Fruit fly (Drosophila melanogaster) whole organism, embryonic: Measurements from ENCODE around the gene Cyp4d21.
A peak's percentile ranks its signal among the peaks of the same experiment; 100 is the strongest.

Experiments
- Aef1 ChIP-seq: fragments of 200-800 bp; sonication (Bioruptor generic); IDR thresholded peaks from 3 replicates; pipeline ENCODE4 v1.3.6; 2022; ENCODE audit warnings: missing biosample characterization, missing genetic modification characterization
- Atf-2 ChIP-seq: fragments of 200-800 bp; sonication (Bioruptor generic); optimal IDR thresholded peaks from 2 replicates; lab custom pipeline; 2016; ENCODE audit warnings: missing biosample characterization, missing genetic modification characterization
- CG10654 ChIP-seq: fragments of 200-800 bp; sonication (Bioruptor generic); optimal IDR thresholded peaks from 2 replicates; lab custom pipeline; 2016; ENCODE audit warnings: missing biosample characterization, missing genetic modification characterization
- CG11093 ChIP-seq: fragments of 200-800 bp; sonication (Bioruptor generic); IDR thresholded peaks from 3 replicates; pipeline ENCODE4 v1.3.6; 2022; ENCODE audit warnings: missing biosample characterization, missing genetic modification characterization
- CG11723 ChIP-seq: fragments of 200-800 bp; sonication (Bioruptor generic); optimal IDR thresholded peaks from 2 replicates; lab custom pipeline; 2017; ENCODE audit warnings: missing biosample characterization, mild to moderate bottlenecking, missing genetic modification characterization
- CG12155 ChIP-seq: fragments of 200-800 bp; sonication (Bioruptor generic); optimal IDR thresholded peaks from 3 replicates; lab custom pipeline; 2016; ENCODE audit warnings: missing biosample characterization, missing genetic modification characterization
- CG14441 ChIP-seq: fragments of 200-800 bp; sonication (Bioruptor generic); IDR thresholded peaks from 2 replicates; pipeline ENCODE4 v1.3.6; 2022; ENCODE audit warnings: missing biosample characterization, missing genetic modification characterization
- CG14965 ChIP-seq: fragments of 200-800 bp; sonication (Bioruptor generic); optimal IDR thresholded peaks from 2 replicates; lab custom pipeline; 2016; ENCODE audit warnings: missing biosample characterization, missing genetic modification characterization, borderline replicate concordance
- CG15269 ChIP-seq: fragments of 200-800 bp; sonication (Bioruptor generic); optimal IDR thresholded peaks from 2 replicates; lab custom pipeline; 2018; ENCODE audit warnings: missing biosample characterization, mild to moderate bottlenecking, missing genetic modification characterization, moderate library complexity
- CG16813 ChIP-seq: fragments of 200-800 bp; sonication (Bioruptor generic); IDR thresholded peaks from 3 replicates; pipeline ENCODE4 v1.3.6; 2022; ENCODE audit warnings: missing biosample characterization, missing genetic modification characterization; ENCODE audit not compliant: partially characterized antibody
- CG1792 ChIP-seq: fragments of 200-800 bp; sonication (Bioruptor generic); optimal IDR thresholded peaks from 2 replicates; lab custom pipeline; 2016; ENCODE audit warnings: missing biosample characterization, missing genetic modification characterization
- CG18599 ChIP-seq: fragments of 200-800 bp; sonication (Bioruptor generic); optimal IDR thresholded peaks from 3 replicates; lab custom pipeline; 2017; ENCODE audit warnings: missing biosample characterization, missing genetic modification characterization, mild to moderate bottlenecking, moderate library complexity, missing genetic modification reagents
- CG43689 ChIP-seq: fragments of 200-800 bp; sonication (Bioruptor generic); IDR thresholded peaks from 2 replicates; pipeline ENCODE4 v1.3.6; 2022; ENCODE audit warnings: missing biosample characterization, missing genetic modification characterization
- CG5245 ChIP-seq: fragments of 200-800 bp; sonication (Bioruptor generic); optimal IDR thresholded peaks from 3 replicates; lab custom pipeline; 2016; ENCODE audit warnings: missing biosample characterization, missing genetic modification characterization
- Dip2 ChIP-seq: fragments of 200-800 bp; sonication (Bioruptor generic); IDR thresholded peaks from 2 replicates; pipeline ENCODE4 v1.3.6; 2022; ENCODE audit warnings: missing biosample characterization, missing genetic modification characterization
- Elba2 ChIP-seq: fragments of 200-800 bp; sonication (Bioruptor generic); optimal IDR thresholded peaks from 3 replicates; lab custom pipeline; 2016; ENCODE audit warnings: missing biosample characterization, missing genetic modification characterization
- GATAe ChIP-seq: fragments of 200-800 bp; sonication (Bioruptor generic); conservative IDR thresholded peaks from 2 replicates; pipeline ENCODE4 v1.3.6; 2022; ENCODE audit warnings: missing biosample characterization, missing genetic modification characterization
- HLH4C ChIP-seq: fragments of 200-800 bp; sonication (Bioruptor generic); IDR thresholded peaks from 3 replicates; pipeline ENCODE4 v1.3.6; 2022; ENCODE audit warnings: missing biosample characterization, missing genetic modification characterization; ENCODE audit not compliant: partially characterized antibody
- HLHmδ ChIP-seq: fragments of 200-800 bp; sonication (Bioruptor generic); optimal IDR thresholded peaks from 2 replicates; lab custom pipeline; 2018; ENCODE audit warnings: missing biosample characterization, mild to moderate bottlenecking, missing genetic modification characterization, moderate library complexity
- Hand ChIP-seq: fragments of 200-800 bp; sonication (Bioruptor generic); optimal IDR thresholded peaks from 2 replicates; lab custom pipeline; 2017; ENCODE audit warnings: mild to moderate bottlenecking, missing biosample characterization, missing genetic modification reagents, missing genetic modification characterization
- HmgD ChIP-seq: fragments of 200-800 bp; sonication (Bioruptor generic); optimal IDR thresholded peaks from 3 replicates; lab custom pipeline; 2016; ENCODE audit warnings: missing biosample characterization, missing genetic modification characterization
- Hmr ChIP-seq: fragments of 200-800 bp; sonication (Bioruptor generic); optimal IDR thresholded peaks from 3 replicates; lab custom pipeline; 2017; ENCODE audit warnings: mild to moderate bottlenecking, missing biosample characterization, missing genetic modification reagents, missing genetic modification characterization
- MBD-R2 ChIP-seq: fragments of 200-800 bp; sonication (Bioruptor generic); IDR thresholded peaks from 2 replicates; pipeline ENCODE4 v1.3.6; 2022; ENCODE audit warnings: missing biosample characterization, missing genetic modification characterization
- Meics ChIP-seq: fragments of 200-800 bp; sonication (Bioruptor generic); optimal IDR thresholded peaks from 2 replicates; lab custom pipeline; 2017; ENCODE audit warnings: missing biosample characterization, mild to moderate bottlenecking, missing genetic modification characterization
- NfI ChIP-seq: fragments of 200-800 bp; sonication (Bioruptor generic); optimal IDR thresholded peaks from 3 replicates; lab custom pipeline; 2018; ENCODE audit warnings: missing biosample characterization, mild to moderate bottlenecking, missing genetic modification characterization, moderate library complexity
- Opbp ChIP-seq: fragments of 200-800 bp; sonication (Bioruptor generic); IDR thresholded peaks from 3 replicates; pipeline ENCODE4 v1.3.6; 2022; ENCODE audit warnings: missing biosample characterization, missing genetic modification characterization; ENCODE audit not compliant: partially characterized antibody
- Sin3A ChIP-seq: fragments of >200 bp; optimal IDR thresholded peaks from 2 replicates; lab custom pipeline; 2018
- Six4 ChIP-seq: fragments of 200-800 bp; sonication (Bioruptor generic); optimal IDR thresholded peaks from 2 replicates; lab custom pipeline; 2016; ENCODE audit warnings: missing biosample characterization, missing genetic modification characterization
- al ChIP-seq: fragments of 200-800 bp; sonication (Bioruptor generic); IDR thresholded peaks from 2 replicates; pipeline ENCODE4 v1.3.6; 2022; ENCODE audit warnings: missing biosample characterization, missing genetic modification characterization
- amos ChIP-seq: fragments of 200-800 bp; sonication (Bioruptor generic); IDR thresholded peaks from 2 replicates; pipeline ENCODE4 v1.3.6; 2022; ENCODE audit warnings: missing biosample characterization, missing genetic modification characterization; ENCODE audit not compliant: partially characterized antibody
- bcd ChIP-seq: fragments of 200-800 bp; sonication (Bioruptor generic); optimal IDR thresholded peaks from 2 replicates; lab custom pipeline; 2017; ENCODE audit warnings: missing biosample characterization, mild to moderate bottlenecking, missing genetic modification characterization
- br ChIP-seq: fragments of >200 bp; optimal IDR thresholded peaks from 2 replicates; lab custom pipeline; 2017
- btn ChIP-seq: fragments of 200-800 bp; sonication (Bioruptor generic); optimal IDR thresholded peaks from 2 replicates; lab custom pipeline; 2016; ENCODE audit warnings: missing biosample characterization, missing genetic modification characterization
- cg ChIP-seq: fragments of 200-800 bp; sonication (Bioruptor generic); optimal IDR thresholded peaks from 3 replicates; lab custom pipeline; 2019; ENCODE audit warnings: missing biosample characterization, mild to moderate bottlenecking, missing genetic modification characterization, moderate library complexity
- crol ChIP-seq: fragments of 200-800 bp; sonication (Bioruptor generic); IDR thresholded peaks from 2 replicates; pipeline ENCODE4 v1.3.6; 2022; ENCODE audit warnings: missing biosample characterization, missing genetic modification characterization
- danr ChIP-seq: fragments of 200-800 bp; sonication (Bioruptor generic); IDR thresholded peaks from 2 replicates; pipeline ENCODE4 v1.3.6; 2022; ENCODE audit warnings: missing biosample characterization, missing genetic modification characterization
- ems ChIP-seq: fragments of 200-800 bp; sonication (Bioruptor generic); optimal IDR thresholded peaks from 3 replicates; lab custom pipeline; 2016; ENCODE audit warnings: missing biosample characterization, missing genetic modification characterization
- en ChIP-seq: fragments of 200-800 bp; sonication (Bioruptor generic); optimal IDR thresholded peaks from 2 replicates; lab custom pipeline; 2016; ENCODE audit warnings: missing biosample characterization, missing genetic modification characterization
- fd96Cb ChIP-seq: fragments of 200-800 bp; sonication (Bioruptor generic); optimal IDR thresholded peaks from 2 replicates; lab custom pipeline; 2018; ENCODE audit warnings: missing biosample characterization, mild to moderate bottlenecking, missing genetic modification characterization, moderate library complexity
- grn ChIP-seq: fragments of 200-800 bp; sonication (Bioruptor generic); optimal IDR thresholded peaks from 3 replicates; lab custom pipeline; 2017; ENCODE audit warnings: missing biosample characterization, missing genetic modification characterization
- nerfin-2 ChIP-seq: fragments of 200-800 bp; sonication (Bioruptor generic); IDR thresholded peaks from 2 replicates; pipeline ENCODE4 v1.3.6; 2022; ENCODE audit warnings: missing biosample characterization, missing genetic modification characterization; ENCODE audit not compliant: partially characterized antibody
- onecut ChIP-seq: fragments of 200-800 bp; sonication (Bioruptor generic); IDR thresholded peaks from 2 replicates; pipeline ENCODE4 v1.3.6; 2022; ENCODE audit warnings: missing biosample characterization, missing genetic modification characterization
- prd ChIP-seq, 3 experiments: fragments of >200 bp in 2 of 3; fragments of 200-800 bp in 1 of 3; sonication (Bioruptor generic) in 1 of 3; optimal IDR thresholded peaks in 2 of 3; IDR thresholded peaks in 1 of 3; 2 replicates in 2 of 3; 3 replicates in 1 of 3; pipeline versions ENCODE4 v1.3.6 to Lab custom; 2017 to 2022; ENCODE audit warnings: missing biosample characterization in 1 of 3, missing genetic modification characterization in 1 of 3
- psq ChIP-seq: fragments of 200-800 bp; sonication (Bioruptor generic); optimal IDR thresholded peaks from 2 replicates; lab custom pipeline; 2017; ENCODE audit warnings: missing biosample characterization, missing genetic modification characterization
- pzg ChIP-seq: fragments of 200-800 bp; sonication (Bioruptor generic); optimal IDR thresholded peaks from 3 replicates; lab custom pipeline; 2018; ENCODE audit warnings: missing biosample characterization, mild to moderate bottlenecking, missing genetic modification characterization, moderate library complexity
- ranshi ChIP-seq: fragments of 200-800 bp; sonication (Bioruptor generic); IDR thresholded peaks from 2 replicates; pipeline ENCODE4 v1.3.6; 2022; ENCODE audit warnings: missing biosample characterization, missing genetic modification characterization
- seq ChIP-seq: fragments of 200-800 bp; sonication (Bioruptor generic); IDR thresholded peaks from 2 replicates; pipeline ENCODE4 v1.3.6; 2022; ENCODE audit warnings: missing biosample characterization, missing genetic modification characterization
- slp2 ChIP-seq: fragments of 200-800 bp; sonication (Bioruptor generic); optimal IDR thresholded peaks from 2 replicates; lab custom pipeline; 2016; ENCODE audit warnings: missing biosample characterization, missing genetic modification characterization
- so ChIP-seq: fragments of 200-800 bp; sonication (Bioruptor generic); IDR thresholded peaks from 3 replicates; pipeline ENCODE4 v1.3.6; 2022; ENCODE audit warnings: missing biosample characterization, missing genetic modification characterization
- tup ChIP-seq: fragments of 200-800 bp; sonication (Bioruptor generic); optimal IDR thresholded peaks from 2 replicates; lab custom pipeline; 2016; ENCODE audit warnings: missing biosample characterization, mild to moderate bottlenecking, missing genetic modification characterization, moderate library complexity
- wek ChIP-seq: fragments of 200-800 bp; sonication (Bioruptor generic); optimal IDR thresholded peaks from 3 replicates; lab custom pipeline; 2018; ENCODE audit warnings: missing biosample characterization, mild to moderate bottlenecking, missing genetic modification characterization, moderate library complexity

Cyp4d21 gene

dm6 chr2L:7564856-7565255 is 40.5 kb upstream of the Cyp4d21 start (continued):
- TF ChIP-seq onecut (peak; percentile 76), Opbp (no peak), psq (GFP tag; lab: Kevin White, UChicago) (no peak), bcd (GFP tag; lab: Kevin White, UChicago) (peak; percentile 71), HmgD (no peak), slp2 (no peak), so (GFP tag; lab: Robert Waterston, UW) (peak; percentile 55; the same call in 2 of the 3 replicates), NfI (GFP tag; lab: Kevin White, UChicago) (peak; percentile 70), CG11723 (GFP tag; lab: Kevin White, UChicago) (peak; percentile 56), MBD-R2 (GFP tag; lab: Robert Waterston, UW) (peak; percentile 32; the same call in 1 of the 2 replicates), Dip2 (GFP tag; lab: Robert Waterston, UW) (no peak), pzg (no peak), CG43689 (GFP tag; lab: Robert Waterston, UW) (no peak), br (lab: Kevin White, UChicago) (no peak), CG1792 (peak; percentile 64), Hmr (GFP tag; lab: Kevin White, UChicago) (peak; percentile 60), Elba2 (GFP tag; lab: Kevin White, UChicago) (no peak), CG15269 (tag; lab: Kevin White, UChicago) (peak; percentile 35), prd (optimal IDR thresholded peaks at IDR 0.05; lab: Kevin White, UChicago) (no peak), prd (GFP tag; IDR thresholded peaks at IDR 0.05; lab: Robert Waterston, UW) (peak; percentile 81), Hand (GFP tag; lab: Kevin White, UChicago) (peak; percentile 9), CG14441 (GFP tag; lab: Robert Waterston, UW) (peak; percentile 63), al (GFP tag; lab: Robert Waterston, UW) (no peak), Six4 (GFP tag; lab: Kevin White, UChicago) (peak; percentile 52), danr (GFP tag; lab: Robert Waterston, UW) (peak; percentile 51; the same call in 1 of the 2 replicates), HLH4C (GFP tag; lab: Robert Waterston, UW) (no peak), CG12155 (GFP tag; lab: Kevin White, UChicago) (peak; percentile 52), HLHmδ (GFP tag; lab: Kevin White, UChicago) (no peak), Atf-2 (GFP tag; lab: Kevin White, UChicago) (peak; percentile 50), tup (peak; percentile 53), cg (GFP tag; lab: Kevin White, UChicago) (no peak), fd96Cb (peak; percentile 59), CG14965 (peak; percentile 23), wek (GFP tag; lab: Kevin White, UChicago) (no peak), Aef1 (GFP tag; lab: Robert Waterston, UW) (0 out of 3 replicates have a peak, but pooled peaks have one; percentile 41), btn (GFP tag; lab: Kevin White, UChicago) (peak; percentile 56), crol (0 out of 2 replicates have a peak, but pooled peaks have one; percentile 26), CG11093 (GFP tag; lab: Robert Waterston, UW) (peak; percentile 46; the same call in 1 of the 3 replicates), ranshi (GFP tag; lab: Robert Waterston, UW) (peak; percentile 75; the same call in 1 of the 2 replicates), CG16813 (GFP tag; lab: Robert Waterston, UW) (no peak), ems (GFP tag; lab: Kevin White, UChicago) (peak; percentile 74), CG10654 (peak; percentile 54), seq (peak; percentile 67), en (GFP tag; lab: Kevin White, UChicago) (peak; percentile 67), amos (GFP tag; lab: Robert Waterston, UW) (no peak), Meics (GFP tag; lab: Kevin White, UChicago) (peak; percentile 41), CG18599 (peak; percentile 82), nerfin-2 (GFP tag; lab: Robert Waterston, UW) (no peak), Sin3A (lab: Kevin White, UChicago) (no peak), CG5245 (GFP tag; lab: Kevin White, UChicago) (peak; percentile 77), GATAe (GFP tag; lab: Robert Waterston, UW) (no peak), grn (GFP tag; lab: Kevin White, UChicago) (no peak)
